Fruit fly (Drosophila melanogaster): ENCODE measurements around the gene RhoGEF64C.

Gene RhoGEF64C

dm6 chr3L:4697301-4697700 lies 4.7 kb downstream of the RhoGEF64C start, which contains the start of gene CG13713:
CG13713 (plus strand) TSS chr3L:4697601.
- TF ChIP-seq en (GFP tag; optimal IDR thresholded peaks at IDR 0.05) = no peak
- no peak for TF ChIP-seq Adf1 (GFP tag; IDR thresholded peaks at IDR 0.05)
- TF ChIP-seq tx (GFP tag; optimal IDR thresholded peaks at IDR 0.05) = no peak
- TF ChIP-seq jumu (GFP tag; optimal IDR thresholded peaks at IDR 0.05) = no peak
- TF ChIP-seq ATbp (GFP tag; optimal IDR thresholded peaks at IDR 0.05) = no peak
- TF ChIP-seq Scr (GFP tag; IDR thresholded peaks at IDR 0.05; ENCODE audit: partially characterized antibody) = no peak
- TF ChIP-seq CG8388 (GFP tag; optimal IDR thresholded peaks at IDR 0.05) = no peak
- no peak for TF ChIP-seq corto (GFP tag; optimal IDR thresholded peaks at IDR 0.05)
- peak; percentile 40 for TF ChIP-seq CG15479 (GFP tag; optimal IDR thresholded peaks at IDR 0.05)
- TF ChIP-seq sens (GFP tag) = peak; percentile 63
- no peak for TF ChIP-seq Bteb2 (GFP tag; optimal IDR thresholded peaks at IDR 0.05)
- no peak for TF ChIP-seq tll (GFP tag; optimal IDR thresholded peaks at IDR 0.05)
- no peak for TF ChIP-seq tio (GFP tag; optimal IDR thresholded peaks at IDR 0.05)
- no peak for TF ChIP-seq al (GFP tag; IDR thresholded peaks at IDR 0.05)
- no peak for TF ChIP-seq CG6854 (GFP tag; optimal IDR thresholded peaks at IDR 0.05)
- TF ChIP-seq CG18476 (GFP tag; optimal IDR thresholded peaks at IDR 0.05) = no peak

dm6 chr3L:4698032-4698431 lies 5.4 kb downstream of the RhoGEF64C start:
- TF ChIP-seq cad (GFP tag; optimal IDR thresholded peaks at IDR 0.05) (no peak), tin (GFP tag; optimal IDR thresholded peaks at IDR 0.05) (peak; percentile 86), CG17568 (GFP tag; optimal IDR thresholded peaks at IDR 0.05) (peak; percentile 78), Meics (GFP tag; optimal IDR thresholded peaks at IDR 0.05) (peak; percentile 86), Hr78 (GFP tag; optimal IDR thresholded peaks at IDR 0.05) (peak in 1 of 2 experiments; percentile 43), grn (GFP tag; optimal IDR thresholded peaks at IDR 0.05) (no peak), CG12299 (tag; optimal IDR thresholded peaks at IDR 0.05) (peak; percentile 66), CG2678 (tag; optimal IDR thresholded peaks at IDR 0.05) (peak; percentile 80), tio (GFP tag; optimal IDR thresholded peaks at IDR 0.05) (peak; percentile 62), br (optimal IDR thresholded peaks at IDR 0.05) (no peak), row (GFP tag; IDR thresholded peaks at IDR 0.05) (peak; percentile 84), Rx (GFP tag; IDR thresholded peaks at IDR 0.05) (peak; percentile 81), knrl (GFP tag; IDR thresholded peaks at IDR 0.05; ENCODE audit: partially characterized antibody) (no peak), crp (GFP tag; optimal IDR thresholded peaks at IDR 0.05) (peak in 1 of 2 experiments; percentile 19), lab (GFP tag; optimal IDR thresholded peaks at IDR 0.05) (peak; percentile 89), CG18619 (GFP tag; optimal IDR thresholded peaks at IDR 0.05) (peak; percentile 78), fd64A (GFP tag; optimal IDR thresholded peaks at IDR 0.05) (peak; percentile 71), onecut (GFP tag; IDR thresholded peaks at IDR 0.05) (peak; percentile 83), PHDP (tag; optimal IDR thresholded peaks at IDR 0.05) (peak; percentile 83), Myb (GFP tag; optimal IDR thresholded peaks at IDR 0.05) (peak; percentile 54), eve (GFP tag; optimal IDR thresholded peaks at IDR 0.05) (peak in 1 of 2 experiments; percentile 91), CG34422 (GFP tag; IDR thresholded peaks at IDR 0.05) (peak; percentile 90), odd (GFP tag; optimal IDR thresholded peaks at IDR 0.05) (peak; percentile 79), ham (GFP tag; IDR thresholded peaks at IDR 0.05) (no peak), twi (tag; optimal IDR thresholded peaks at IDR 0.05) (no peak), CG2199 (GFP tag; IDR thresholded peaks at IDR 0.05) (0 out of 3 replicates have a peak, but pooled peaks have one; percentile 30), Neu2 (GFP tag; optimal IDR thresholded peaks at IDR 0.05; ENCODE audit: borderline replicate concordance) (no peak), CG17612 (GFP tag; IDR thresholded peaks at IDR 0.05) (peak; percentile 73), Nf-YA (GFP tag; IDR thresholded peaks at IDR 0.05) (peak; percentile 77), seq (GFP tag; IDR thresholded peaks at IDR 0.05) (peak; percentile 89), Dek (tag; optimal IDR thresholded peaks at IDR 0.05) (no peak), CG5180 (GFP tag; optimal IDR thresholded peaks at IDR 0.05) (peak; percentile 69), CG13424 (tag; optimal IDR thresholded peaks at IDR 0.05) (peak; percentile 88), CG3726 (GFP tag; IDR thresholded peaks at IDR 0.05) (peak; percentile 68), jing (GFP tag; optimal IDR thresholded peaks at IDR 0.05) (peak; percentile 72)
